Worm (Caenorhabditis elegans) whole organism, mixed stage, embryonic: Measurements from ENCODE around the gene Y94H6A.3.
A peak's percentile ranks its signal among the peaks of the same experiment; 100 is the strongest.

ENCODE experiments used
- ceh-43 ChIP-seq: fragments of 200-800 bp; sonication (Bioruptor generic); optimal IDR thresholded peaks from 2 replicates; lab custom pipeline; 2018; ENCODE audit warnings: mild to moderate bottlenecking, missing genetic modification characterization, moderate library complexity, missing compliant biosample characterization
- ces-1 ChIP-seq: fragments of 150-350 bp; optimal IDR thresholded peaks from 2 replicates; lab custom pipeline; 2014; ENCODE audit warnings: missing biosample characterization, missing genetic modification reagents, missing genetic modification characterization
- elt-1 ChIP-seq: sonication (generic microtip); optimal IDR thresholded peaks from 2 replicates; lab custom pipeline; 2017; ENCODE audit warnings: missing genetic modification characterization, mild to moderate bottlenecking, missing compliant biosample characterization, antibody characterized with exemption, moderate library complexity, borderline replicate concordance; ENCODE audit not compliant: insufficient read depth
- lin-13 ChIP-seq: fragments of 150-350 bp; optimal IDR thresholded peaks from 2 replicates; lab custom pipeline; 2014; ENCODE audit warnings: missing biosample characterization, missing genetic modification characterization
- lsy-2 ChIP-seq: fragments of 150-350 bp; optimal IDR thresholded peaks from 2 replicates; lab custom pipeline; 2014; ENCODE audit warnings: missing biosample characterization, missing genetic modification characterization
- mab-5 ChIP-seq: fragments of 150-350 bp; optimal IDR thresholded peaks from 2 replicates; lab custom pipeline; 2014; ENCODE audit warnings: missing biosample characterization, missing genetic modification characterization
- mls-2 ChIP-seq: sonication (generic microtip); optimal IDR thresholded peaks from 2 replicates; lab custom pipeline; 2016; ENCODE audit warnings: mild to moderate bottlenecking, missing genetic modification characterization, moderate library complexity, missing compliant biosample characterization
- nhr-2 ChIP-seq: fragments of 150-350 bp; optimal IDR thresholded peaks from 2 replicates; lab custom pipeline; 2014; ENCODE audit warnings: missing biosample characterization, missing genetic modification characterization
- nhr-237 ChIP-seq: fragments of 150-350 bp; optimal IDR thresholded peaks from 2 replicates; lab custom pipeline; 2014; ENCODE audit warnings: missing biosample characterization, missing genetic modification characterization
- nhr-76 ChIP-seq: sonication (generic microtip); optimal IDR thresholded peaks from 2 replicates; lab custom pipeline; 2017; ENCODE audit warnings: missing biosample characterization, missing genetic modification characterization
- unc-39 ChIP-seq: fragments of 150-350 bp; optimal IDR thresholded peaks from 2 replicates; lab custom pipeline; 2014; ENCODE audit warnings: missing biosample characterization, missing genetic modification characterization

ce11 chrIV:2656400-2657139, 19.7 kb upstream of the Y94H6A.3 start:
- TF ChIP-seq nhr-76 (tag; lab: Kevin White, UChicago) (no peak), lin-13 (tag; lab: Kevin White, UChicago) (no peak), unc-39 (tag; lab: Kevin White, UChicago) (no peak), nhr-237 (tag; lab: Kevin White, UChicago) (no peak), ceh-43 (GFP tag; lab: Kevin White, UChicago) (no peak), lsy-2 (tag; lab: Kevin White, UChicago) (no peak), mab-5 (tag; lab: Kevin White, UChicago) (no peak), elt-1 (tag; lab: Kevin White, UChicago) (no peak), ces-1 (GFP tag; lab: Kevin White, UChicago) (peak; percentile 46), nhr-2 (tag; lab: Kevin White, UChicago) (no peak), mls-2 (tag; lab: Kevin White, UChicago) (no peak)
